Fruit fly (Drosophila melanogaster) whole organism, pupa: ENCODE data around the gene CG16798.

Source experiments
- CG10348 ChIP-seq: fragments of 200-800 bp; sonication (Bioruptor generic); IDR thresholded peaks from 2 replicates; pipeline ENCODE4 v1.3.6; 2022; ENCODE audit warnings: missing biosample characterization, missing genetic modification characterization
- CG12605 ChIP-seq: fragments of 200-800 bp; sonication (Bioruptor generic); IDR thresholded peaks from 2 replicates; pipeline ENCODE4 v1.3.6; 2022; ENCODE audit warnings: missing biosample characterization, missing genetic modification characterization
- CG13204 ChIP-seq: fragments of 200-800 bp; sonication (Bioruptor generic); optimal IDR thresholded peaks from 2 replicates; lab custom pipeline; 2018; ENCODE audit warnings: missing biosample characterization, mild to moderate bottlenecking, missing genetic modification characterization, moderate library complexity
- CG14655 ChIP-seq: fragments of 200-800 bp; sonication (Bioruptor generic); optimal IDR thresholded peaks from 3 replicates; lab custom pipeline; 2017; ENCODE audit warnings: mild to moderate bottlenecking, missing biosample characterization, missing genetic modification reagents, missing genetic modification characterization
- CG15710 ChIP-seq: fragments of 200-800 bp; sonication (Bioruptor generic); optimal IDR thresholded peaks from 2 replicates; lab custom pipeline; 2018; ENCODE audit warnings: missing biosample characterization, mild to moderate bottlenecking, missing genetic modification characterization, moderate library complexity
- CG17806 ChIP-seq: fragments of 200-800 bp; sonication (Bioruptor generic); optimal IDR thresholded peaks from 2 replicates; lab custom pipeline; 2018; ENCODE audit warnings: missing biosample characterization, mild to moderate bottlenecking, missing genetic modification characterization, moderate library complexity
- CG32121 ChIP-seq: fragments of 200-800 bp; sonication (Bioruptor generic); IDR thresholded peaks from 2 replicates; pipeline ENCODE4 v1.3.6; 2022; ENCODE audit warnings: missing biosample characterization, missing genetic modification characterization
- CG34367 ChIP-seq: fragments of 200-800 bp; sonication (Bioruptor generic); optimal IDR thresholded peaks from 2 replicates; lab custom pipeline; 2018; ENCODE audit warnings: missing biosample characterization, mild to moderate bottlenecking, missing genetic modification characterization
- CG4496 ChIP-seq: fragments of 200-800 bp; sonication (Bioruptor generic); IDR thresholded peaks from 3 replicates; pipeline ENCODE4 v1.3.6; 2022; ENCODE audit warnings: missing biosample characterization, missing genetic modification characterization
- CG8159 ChIP-seq: fragments of 200-800 bp; sonication (Bioruptor generic); optimal IDR thresholded peaks from 3 replicates; lab custom pipeline; 2018; ENCODE audit warnings: missing biosample characterization, mild to moderate bottlenecking, missing genetic modification characterization, moderate library complexity
- CG8301 ChIP-seq: fragments of 200-800 bp; sonication (Bioruptor generic); optimal IDR thresholded peaks from 2 replicates; lab custom pipeline; 2018; ENCODE audit warnings: missing biosample characterization, mild to moderate bottlenecking, missing genetic modification characterization
- CG9948 ChIP-seq: fragments of 200-800 bp; sonication (Bioruptor generic); optimal IDR thresholded peaks from 2 replicates; lab custom pipeline; 2018; ENCODE audit warnings: missing biosample characterization, mild to moderate bottlenecking, missing genetic modification characterization, moderate library complexity
- D1 ChIP-seq: fragments of 200-800 bp; sonication (Bioruptor generic); optimal IDR thresholded peaks from 2 replicates; lab custom pipeline; 2018; ENCODE audit warnings: missing biosample characterization, mild to moderate bottlenecking, missing genetic modification characterization, moderate library complexity
- EcR ChIP-seq: fragments of 200-800 bp; sonication (Bioruptor generic); optimal IDR thresholded peaks from 3 replicates; lab custom pipeline; 2019; ENCODE audit warnings: missing biosample characterization, missing genetic modification characterization, mild to moderate bottlenecking, moderate library complexity, missing genetic modification reagents
- Ets98B ChIP-seq: fragments of 200-800 bp; sonication (Bioruptor generic); IDR thresholded peaks from 2 replicates; pipeline ENCODE4 v1.3.6; 2022; ENCODE audit warnings: missing biosample characterization, missing genetic modification characterization
- Pif1A ChIP-seq: fragments of 200-800 bp; sonication (Bioruptor generic); optimal IDR thresholded peaks from 3 replicates; lab custom pipeline; 2016; ENCODE audit warnings: missing biosample characterization, missing genetic modification characterization
- Pif1B ChIP-seq: fragments of 200-800 bp; sonication (Bioruptor generic); optimal IDR thresholded peaks from 3 replicates; lab custom pipeline; 2016; ENCODE audit warnings: missing biosample characterization, missing genetic modification characterization
- Snoo ChIP-seq: fragments of 200-800 bp; sonication (Bioruptor generic); optimal IDR thresholded peaks from 3 replicates; lab custom pipeline; 2017; ENCODE audit warnings: missing biosample characterization, mild to moderate bottlenecking, missing genetic modification characterization, inconsistent platforms
- fd96Ca ChIP-seq: fragments of 200-800 bp; sonication (Bioruptor generic); IDR thresholded peaks from 3 replicates; pipeline ENCODE4 v1.3.6; 2022; ENCODE audit warnings: missing biosample characterization, missing genetic modification characterization
- gl ChIP-seq: fragments of 200-800 bp; sonication (Bioruptor generic); optimal IDR thresholded peaks from 2 replicates; lab custom pipeline; 2018; ENCODE audit warnings: missing biosample characterization, mild to moderate bottlenecking, missing genetic modification characterization
- rn ChIP-seq: fragments of 200-800 bp; sonication (Bioruptor generic); IDR thresholded peaks from 2 replicates; pipeline ENCODE4 v1.3.6; 2022; ENCODE audit warnings: missing biosample characterization, missing genetic modification characterization

CG16798 gene

dm6 chr2L:20341999-20342325 is 40.2 kb downstream of the CG16798 start:
- TF ChIP-seq CG8301 (tag; lab: Kevin White, UChicago) (no peak), CG15710 (no peak), CG13204 (GFP tag; lab: Kevin White, UChicago) (no peak), Pif1A (GFP tag; lab: Kevin White, UChicago) (no peak), CG32121 (GFP tag; lab: Robert Waterston, UW) (no peak), rn (GFP tag; lab: Robert Waterston, UW) (no peak), D1 (tag; lab: Kevin White, UChicago) (no peak), EcR (no peak), CG4496 (GFP tag; lab: Robert Waterston, UW) (no peak), CG12605 (GFP tag; lab: Robert Waterston, UW) (no peak), CG14655 (GFP tag; lab: Kevin White, UChicago) (no peak), gl (tag; lab: Kevin White, UChicago) (no peak), Ets98B (GFP tag; lab: Robert Waterston, UW) (no peak)

- TF ChIP-seq CG12605 (GFP tag; lab: Robert Waterston, UW), result no peak
- TF ChIP-seq Pif1A (GFP tag; lab: Kevin White, UChicago), result no peak
- TF ChIP-seq CG17806 (tag; lab: Kevin White, UChicago), result no peak
- no peak for TF ChIP-seq EcR
- no peak for TF ChIP-seq CG15710
- no peak for TF ChIP-seq gl (tag; lab: Kevin White, UChicago)
- no peak for TF ChIP-seq CG4496 (GFP tag; lab: Robert Waterston, UW)
- no peak for TF ChIP-seq CG14655 (GFP tag; lab: Kevin White, UChicago)
- no peak for TF ChIP-seq CG10348 (GFP tag; lab: Robert Waterston, UW)
- no peak for TF ChIP-seq fd96Ca (GFP tag; lab: Robert Waterston, UW)
- no peak for TF ChIP-seq CG8159 (tag; lab: Kevin White, UChicago)
- TF ChIP-seq Ets98B (GFP tag; lab: Robert Waterston, UW), result no peak
- no peak for TF ChIP-seq Pif1B (GFP tag; lab: Kevin White, UChicago)
- no peak for TF ChIP-seq rn (GFP tag; lab: Robert Waterston, UW)
- TF ChIP-seq CG32121 (GFP tag; lab: Robert Waterston, UW), result no peak
- no peak for TF ChIP-seq CG13204 (GFP tag; lab: Kevin White, UChicago)
- TF ChIP-seq CG34367 (tag; lab: Kevin White, UChicago), result no peak
- no peak for TF ChIP-seq CG9948 (tag; lab: Kevin White, UChicago)
Observed at dm6 chr2L:20341211-20341998, 40.8 kb downstream of the CG16798 start.

- no peak for TF ChIP-seq CG8159 (tag; lab: Kevin White, UChicago)
- TF ChIP-seq CG15710, result no peak
- TF ChIP-seq CG8301 (tag; lab: Kevin White, UChicago), result peak; percentile 86
- TF ChIP-seq CG32121 (GFP tag; lab: Robert Waterston, UW), result peak; percentile 83
- peak; percentile 91 for TF ChIP-seq Ets98B (GFP tag; lab: Robert Waterston, UW)
- TF ChIP-seq CG13204 (GFP tag; lab: Kevin White, UChicago), result no peak
- TF ChIP-seq CG34367 (tag; lab: Kevin White, UChicago), result no peak
- no peak for TF ChIP-seq Snoo
- no peak for TF ChIP-seq D1 (tag; lab: Kevin White, UChicago)
- TF ChIP-seq EcR, result no peak
- no peak; the same call in 1 of the 2 replicates for TF ChIP-seq CG10348 (GFP tag; lab: Robert Waterston, UW)
- peak; percentile 92 for TF ChIP-seq CG4496 (GFP tag; lab: Robert Waterston, UW)
- TF ChIP-seq rn (GFP tag; lab: Robert Waterston, UW), result peak; percentile 69; the same call in 1 of the 2 replicates
- TF ChIP-seq fd96Ca (GFP tag; lab: Robert Waterston, UW), result peak; percentile 89
- peak; percentile 16 for TF ChIP-seq CG17806 (tag; lab: Kevin White, UChicago)
- TF ChIP-seq Pif1B (GFP tag; lab: Kevin White, UChicago), result peak; percentile 37
- peak; percentile 88 for TF ChIP-seq CG14655 (GFP tag; lab: Kevin White, UChicago)
- TF ChIP-seq Pif1A (GFP tag; lab: Kevin White, UChicago), result peak; percentile 73
- peak; percentile 43 for TF ChIP-seq CG9948 (tag; lab: Kevin White, UChicago)
- no peak for TF ChIP-seq gl (tag; lab: Kevin White, UChicago)
- peak; percentile 66 for TF ChIP-seq CG12605 (GFP tag; lab: Robert Waterston, UW)
Observed at dm6 chr2L:20340635-20341034, 41.5 kb downstream of the CG16798 start.

dm6 chr2L:20337800-20338199 is 44.4 kb downstream of the CG16798 start:
- TF ChIP-seq Pif1B (GFP tag; lab: Kevin White, UChicago) (no peak), Ets98B (GFP tag; lab: Robert Waterston, UW) (no peak), CG4496 (GFP tag; lab: Robert Waterston, UW) (no peak), CG15710 (no peak), CG13204 (GFP tag; lab: Kevin White, UChicago) (no peak), Pif1A (GFP tag; lab: Kevin White, UChicago) (no peak), CG10348 (GFP tag; lab: Robert Waterston, UW) (no peak), CG8301 (tag; lab: Kevin White, UChicago) (no peak), CG8159 (tag; lab: Kevin White, UChicago) (no peak), fd96Ca (GFP tag; lab: Robert Waterston, UW) (no peak), D1 (tag; lab: Kevin White, UChicago) (no peak), rn (GFP tag; lab: Robert Waterston, UW) (no peak), CG17806 (tag; lab: Kevin White, UChicago) (no peak), Snoo (no peak), CG14655 (GFP tag; lab: Kevin White, UChicago) (no peak)

dm6 chr2L:20334918-20335317 is 47.2 kb downstream of the CG16798 start:
- TF ChIP-seq CG8159 (tag; lab: Kevin White, UChicago), result peak; percentile 45
- peak; percentile 70; the same call in 2 of the 3 replicates for TF ChIP-seq fd96Ca (GFP tag; lab: Robert Waterston, UW)
- peak; percentile 49; the same call in 1 of the 2 replicates for TF ChIP-seq CG12605 (GFP tag; lab: Robert Waterston, UW)
- peak; percentile 41 for TF ChIP-seq CG17806 (tag; lab: Kevin White, UChicago)
- no peak for TF ChIP-seq EcR
- peak; percentile 84 for TF ChIP-seq Ets98B (GFP tag; lab: Robert Waterston, UW)
- TF ChIP-seq CG9948 (tag; lab: Kevin White, UChicago), result peak; percentile 39
- peak; percentile 57 for TF ChIP-seq CG15710
- TF ChIP-seq D1 (tag; lab: Kevin White, UChicago), result no peak
- TF ChIP-seq CG32121 (GFP tag; lab: Robert Waterston, UW), result peak; percentile 80
- TF ChIP-seq Pif1A (GFP tag; lab: Kevin White, UChicago), result peak; percentile 44
- peak; percentile 88 for TF ChIP-seq CG14655 (GFP tag; lab: Kevin White, UChicago)
- TF ChIP-seq CG10348 (GFP tag; lab: Robert Waterston, UW), result peak; percentile 53
- TF ChIP-seq Pif1B (GFP tag; lab: Kevin White, UChicago), result peak; percentile 56
- TF ChIP-seq CG13204 (GFP tag; lab: Kevin White, UChicago), result no peak
- peak; percentile 43 for TF ChIP-seq CG34367 (tag; lab: Kevin White, UChicago)
- TF ChIP-seq Snoo, result no peak
- TF ChIP-seq rn (GFP tag; lab: Robert Waterston, UW), result no peak; the same call in 1 of the 2 replicates
- no peak for TF ChIP-seq gl (tag; lab: Kevin White, UChicago)
- TF ChIP-seq CG8301 (tag; lab: Kevin White, UChicago), result peak; percentile 89
- peak; percentile 85 for TF ChIP-seq CG4496 (GFP tag; lab: Robert Waterston, UW)
- TF ChIP-seq, all 21 proteins: peak for 15
